Worm (Caenorhabditis elegans) whole organism, L2 larva: ENCODE data around the gene T28A11.18.

Source experiments
- C34F6.9 ChIP-seq: fragments of 150-350 bp; optimal IDR thresholded peaks from 2 replicates; lab custom pipeline; 2014; ENCODE audit warnings: missing biosample characterization, missing genetic modification characterization
- R02D3.7 ChIP-seq: fragments of 150-350 bp; optimal IDR thresholded peaks from 2 replicates; lab custom pipeline; 2014; ENCODE audit warnings: missing biosample characterization, missing genetic modification characterization
- Y55F3AM.14 ChIP-seq: fragments of 200-800 bp; sonication (Bioruptor generic); optimal IDR thresholded peaks from 2 replicates; lab custom pipeline; 2018; ENCODE audit warnings: mild to moderate bottlenecking, missing genetic modification characterization, missing compliant biosample characterization
- ZK546.5 ChIP-seq: sonication (generic microtip); optimal IDR thresholded peaks from 2 replicates; lab custom pipeline; 2017; ENCODE audit warnings: missing biosample characterization, missing genetic modification characterization
- aly-2 ChIP-seq: fragments of 150-350 bp; optimal IDR thresholded peaks from 2 replicates; lab custom pipeline; 2014; ENCODE audit warnings: missing biosample characterization, missing genetic modification characterization
- ceh-16 ChIP-seq: fragments of 150-350 bp; optimal IDR thresholded peaks from 2 replicates; lab custom pipeline; 2014; ENCODE audit warnings: missing biosample characterization, missing genetic modification characterization
- crh-2 ChIP-seq: sonication (generic microtip); optimal IDR thresholded peaks from 2 replicates; lab custom pipeline; 2017; ENCODE audit warnings: missing biosample characterization, missing genetic modification characterization
- egl-27 ChIP-seq: sonication (generic microtip); optimal IDR thresholded peaks from 3 replicates; lab custom pipeline; 2017; ENCODE audit warnings: missing biosample characterization, missing genetic modification reagents, missing genetic modification characterization
- fos-1 ChIP-seq: fragments of 150-350 bp; optimal IDR thresholded peaks from 2 replicates; lab custom pipeline; 2014; ENCODE audit warnings: missing biosample characterization, missing genetic modification characterization
- lin-13 ChIP-seq: fragments of 150-350 bp; optimal IDR thresholded peaks from 2 replicates; lab custom pipeline; 2014; ENCODE audit warnings: missing biosample characterization, missing genetic modification reagents, missing genetic modification characterization
- lin-39 ChIP-seq: fragments of 150-350 bp; optimal IDR thresholded peaks from 2 replicates; lab custom pipeline; 2014; ENCODE audit warnings: missing biosample characterization, missing genetic modification reagents, missing genetic modification characterization
- lsy-2 ChIP-seq, 2 experiments: fragments of 150-350 bp in 1 of 2; sonication (generic microtip) in 1 of 2; optimal IDR thresholded peaks; 2 replicates each; lab custom pipeline; 2014 to 2017; ENCODE audit warnings: missing biosample characterization in 2 of 2, missing genetic modification characterization in 2 of 2
- mbf-1 ChIP-seq: sonication (generic microtip); optimal IDR thresholded peaks from 2 replicates; lab custom pipeline; 2017; ENCODE audit warnings: missing biosample characterization, missing genetic modification characterization
- mdl-1 ChIP-seq, 2 experiments: fragments of 150-350 bp in 1 of 2; sonication (generic microtip) in 1 of 2; optimal IDR thresholded peaks; 2 replicates each; lab custom pipeline; 2017; ENCODE audit warnings: missing biosample characterization in 2 of 2, missing genetic modification characterization in 2 of 2
- nhr-10 ChIP-seq: sonication (generic microtip); optimal IDR thresholded peaks from 2 replicates; lab custom pipeline; 2017; ENCODE audit warnings: missing biosample characterization, missing genetic modification characterization
- nhr-11 ChIP-seq: fragments of 150-350 bp; optimal IDR thresholded peaks from 2 replicates; lab custom pipeline; 2014; ENCODE audit warnings: missing biosample characterization, missing genetic modification characterization
- nhr-21 ChIP-seq: fragments of 150-350 bp; optimal IDR thresholded peaks from 2 replicates; lab custom pipeline; 2014; ENCODE audit warnings: missing biosample characterization, missing genetic modification characterization
- nhr-23 ChIP-seq: fragments of 150-350 bp; optimal IDR thresholded peaks from 2 replicates; lab custom pipeline; 2014; ENCODE audit warnings: missing biosample characterization, missing genetic modification reagents, missing genetic modification characterization
- nhr-237 ChIP-seq: fragments of 150-350 bp; optimal IDR thresholded peaks from 2 replicates; lab custom pipeline; 2014; ENCODE audit warnings: missing biosample characterization, missing genetic modification characterization
- nhr-25 ChIP-seq: fragments of 150-350 bp; sonication (generic microtip); optimal IDR thresholded peaks from 3 replicates; lab custom pipeline; 2014; ENCODE audit warnings: missing biosample characterization, missing genetic modification characterization
- nhr-6 ChIP-seq: fragments of 150-350 bp; optimal IDR thresholded peaks from 2 replicates; lab custom pipeline; 2014; ENCODE audit warnings: missing biosample characterization, missing genetic modification characterization
- nhr-77 ChIP-seq: fragments of 150-350 bp; optimal IDR thresholded peaks from 2 replicates; lab custom pipeline; 2014; ENCODE audit warnings: missing biosample characterization, missing genetic modification characterization
- sem-4 ChIP-seq: fragments of 150-350 bp; optimal IDR thresholded peaks from 2 replicates; lab custom pipeline; 2014; ENCODE audit warnings: missing biosample characterization, missing genetic modification reagents, missing genetic modification characterization
- skn-1 ChIP-seq: sonication (generic microtip); optimal IDR thresholded peaks from 2 replicates; lab custom pipeline; 2017; ENCODE audit warnings: missing biosample characterization, missing genetic modification characterization
- sma-3 ChIP-seq: sonication (generic microtip); optimal IDR thresholded peaks from 2 replicates; lab custom pipeline; 2016; ENCODE audit warnings: missing genetic modification reagents, missing genetic modification characterization, missing compliant biosample characterization
- sma-9 ChIP-seq, 2 experiments: fragments of 150-350 bp in 1 of 2; sonication (generic microtip) in 1 of 2; optimal IDR thresholded peaks; 2 replicates each; lab custom pipeline; 2014 to 2016; ENCODE audit warnings: missing genetic modification characterization in 2 of 2, mild to moderate bottlenecking in 1 of 2, missing biosample characterization in 1 of 2, missing compliant biosample characterization in 1 of 2, missing genetic modification reagents in 1 of 2, moderate library complexity in 1 of 2
- snpc-4 ChIP-seq: fragments of 150-350 bp; optimal IDR thresholded peaks from 2 replicates; lab custom pipeline; 2014; ENCODE audit warnings: missing biosample characterization, missing genetic modification characterization
- unc-55 ChIP-seq: fragments of 150-350 bp; sonication (generic microtip); optimal IDR thresholded peaks from 3 replicates; lab custom pipeline; 2014; ENCODE audit warnings: missing biosample characterization, missing genetic modification reagents, missing genetic modification characterization
- unc-62 ChIP-seq: fragments of 150-350 bp; optimal IDR thresholded peaks from 2 replicates; lab custom pipeline; 2014; ENCODE audit warnings: missing biosample characterization, missing genetic modification reagents, missing genetic modification characterization
- ztf-4 ChIP-seq: fragments of 150-350 bp; optimal IDR thresholded peaks from 2 replicates; lab custom pipeline; 2014; ENCODE audit warnings: missing biosample characterization, missing genetic modification characterization

The T28A11.18 gene

ce11 chrV:3301898-3302297, 34.0 kb upstream of the T28A11.18 start, which contains the start of gene srbc-1:
Gene srbc-1, minus strand, starts transcription at chrV:3301998.
- TF ChIP-seq ztf-4 (tag; lab: Kevin White, UChicago) (no peak), skn-1 (tag; lab: Kevin White, UChicago) (no peak), nhr-10 (tag; lab: Kevin White, UChicago) (no peak), sma-3 (GFP tag; lab: Kevin White, UChicago) (no peak), nhr-6 (no peak), ZK546.5 (tag; lab: Kevin White, UChicago) (no peak), R02D3.7 (tag; lab: Kevin White, UChicago) (no peak), snpc-4 (no peak), fos-1 (tag; lab: Kevin White, UChicago) (no peak), sem-4 (no peak), sma-9 (GFP tag; optimal IDR thresholded peaks at IDR 0.05; lab: Kevin White, UChicago) (no peak), sma-9 (tag; optimal IDR thresholded peaks at IDR 0.05; lab: Kevin White, UChicago) (no peak), Y55F3AM.14 (GFP tag; lab: Kevin White, UChicago) (no peak)

ce11 chrV:3299437-3299836, 31.6 kb upstream of the T28A11.18 start:
- TF ChIP-seq nhr-25 (tag; lab: Kevin White, UChicago) = no peak
- TF ChIP-seq crh-2 (tag; lab: Kevin White, UChicago) = no peak
- TF ChIP-seq aly-2 = no peak

DNA sequence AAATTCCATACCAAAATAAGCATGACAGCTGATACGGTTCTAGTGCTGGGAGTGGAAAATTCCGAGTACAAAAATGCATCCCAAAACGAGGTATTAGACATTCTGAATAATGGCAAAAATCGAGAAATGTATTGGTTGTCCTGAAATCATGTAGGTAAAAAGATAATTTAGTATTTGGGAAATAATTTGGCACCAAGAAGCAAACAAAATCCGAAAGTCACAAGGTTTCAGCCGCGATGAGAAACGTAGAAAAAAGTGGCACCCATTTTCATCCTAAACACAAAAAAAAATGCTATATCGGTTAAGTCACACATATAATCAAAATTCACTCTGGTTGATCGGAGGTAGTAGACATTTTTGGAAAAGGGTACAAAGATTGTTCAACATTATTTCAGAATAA, 29.9 kb upstream of the T28A11.18 start, which contains the start of gene srx-122:
Gene srx-122 (minus strand): TSS at position 101 of the 400 bp plus-strand sequence.
- TF ChIP-seq unc-55 = no peak
- TF ChIP-seq C34F6.9 (tag; lab: Kevin White, UChicago) = no peak
- no peak for TF ChIP-seq nhr-237 (tag; lab: Kevin White, UChicago)
- no peak for TF ChIP-seq Y55F3AM.14 (GFP tag; lab: Kevin White, UChicago)
- no peak for TF ChIP-seq nhr-25 (tag; lab: Kevin White, UChicago)
- TF ChIP-seq ceh-16 = no peak
- TF ChIP-seq egl-27 (tag; lab: Kevin White, UChicago) = no peak
- TF ChIP-seq nhr-11 (tag; lab: Kevin White, UChicago) = no peak
- TF ChIP-seq, all 48 proteins: peak for 0

DNA sequence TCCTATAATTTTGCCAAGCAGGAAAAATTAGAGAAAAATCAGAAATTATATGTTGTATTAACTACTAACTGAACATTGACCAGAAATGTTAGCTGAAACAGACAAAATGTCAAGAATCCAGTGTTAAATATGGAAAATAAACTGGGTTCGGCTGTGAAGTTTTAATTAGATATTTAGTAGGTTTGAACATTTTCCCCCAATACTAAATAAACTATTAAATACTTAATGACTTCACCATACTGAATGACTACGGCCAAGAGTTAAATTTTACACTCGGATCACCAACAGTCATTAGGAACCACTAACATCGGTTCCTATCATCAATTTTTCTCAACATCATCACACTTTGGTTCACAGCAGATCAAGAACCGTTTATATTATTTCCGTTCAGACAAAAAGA, 27.5 kb upstream of the T28A11.18 start:
- TF ChIP-seq mdl-1 (tag; optimal IDR thresholded peaks at IDR 0.05; lab: Kevin White, UChicago) (no peak), nhr-6 (no peak), nhr-21 (no peak)

- TF ChIP-seq nhr-77 (tag; lab: Kevin White, UChicago) = no peak
- TF ChIP-seq ztf-4 (tag; lab: Kevin White, UChicago) = no peak
- TF ChIP-seq nhr-10 (tag; lab: Kevin White, UChicago) = no peak
- TF ChIP-seq lsy-2 (tag; optimal IDR thresholded peaks at IDR 0.05; lab: Kevin White, UChicago) = no peak
- no peak for TF ChIP-seq sma-3 (GFP tag; lab: Kevin White, UChicago)
- no peak for TF ChIP-seq egl-27 (tag; lab: Kevin White, UChicago)
- TF ChIP-seq nhr-23 (tag; lab: Kevin White, UChicago) = no peak
- TF ChIP-seq nhr-11 (tag; lab: Kevin White, UChicago) = no peak
- TF ChIP-seq lin-39 (tag; lab: Kevin White, UChicago) = no peak
- no peak for TF ChIP-seq lin-13 (GFP tag; lab: Kevin White, UChicago)
- no peak for TF ChIP-seq nhr-21
These were observed 21.4 kb upstream of the T28A11.18 start, which contains the start of gene F35F10.6 for ce11 chrV:3289267-3289666. Gene F35F10.6, minus strand, starts transcription at chrV:3289367.

- TF ChIP-seq aly-2 (no peak), sma-3 (GFP tag; lab: Kevin White, UChicago) (no peak), nhr-237 (tag; lab: Kevin White, UChicago) (no peak), unc-62 (GFP tag; lab: Kevin White, UChicago) (no peak), sma-9 (GFP tag; optimal IDR thresholded peaks at IDR 0.05; lab: Kevin White, UChicago) (no peak), sma-9 (tag; optimal IDR thresholded peaks at IDR 0.05; lab: Kevin White, UChicago) (no peak), lsy-2 (tag; optimal IDR thresholded peaks at IDR 0.05; lab: Kevin White, UChicago) (no peak), mdl-1 (tag; optimal IDR thresholded peaks at IDR 0.05; lab: Kevin White, UChicago) (no peak), mbf-1 (no peak), lin-39 (tag; lab: Kevin White, UChicago) (no peak), nhr-77 (tag; lab: Kevin White, UChicago) (no peak), ztf-4 (tag; lab: Kevin White, UChicago) (no peak)
These were observed 20.3 kb upstream of the T28A11.18 start for ce11 chrV:3288134-3288533.
